Fruit fly (Drosophila melanogaster) whole organism, adult: Measurements from ENCODE around the gene CG32532.

Experiments
- CG11617 ChIP-seq: fragments of 200-800 bp; sonication (Bioruptor generic); optimal IDR thresholded peaks from 2 replicates; lab custom pipeline; 2017; ENCODE audit warnings: mild to moderate bottlenecking, missing biosample characterization, missing genetic modification reagents, missing genetic modification characterization
- CG12768 ChIP-seq: fragments of 200-800 bp; sonication (Bioruptor generic); optimal IDR thresholded peaks from 2 replicates; lab custom pipeline; 2017; ENCODE audit warnings: missing biosample characterization, missing genetic modification characterization, mild to moderate bottlenecking, moderate library complexity, missing genetic modification reagents
- CG14711 ChIP-seq: fragments of 200-800 bp; sonication (Bioruptor generic); optimal IDR thresholded peaks from 2 replicates; lab custom pipeline; 2018; ENCODE audit warnings: missing biosample characterization, mild to moderate bottlenecking, missing genetic modification characterization, moderate library complexity
- CG1620 ChIP-seq: fragments of 200-800 bp; sonication (Bioruptor generic); optimal IDR thresholded peaks from 2 replicates; lab custom pipeline; 2016; ENCODE audit warnings: missing biosample characterization, missing genetic modification characterization
- CG33017 ChIP-seq: fragments of 200-800 bp; sonication (Bioruptor generic); optimal IDR thresholded peaks from 2 replicates; lab custom pipeline; 2018; ENCODE audit warnings: missing biosample characterization, mild to moderate bottlenecking, missing genetic modification characterization, moderate library complexity
- CG5204 ChIP-seq: fragments of 200-800 bp; sonication (Bioruptor generic); optimal IDR thresholded peaks from 2 replicates; lab custom pipeline; 2016; ENCODE audit warnings: missing biosample characterization, missing genetic modification characterization
- CG7045 ChIP-seq: fragments of 200-800 bp; sonication (Bioruptor generic); optimal IDR thresholded peaks from 2 replicates; lab custom pipeline; 2017; ENCODE audit warnings: missing biosample characterization, mild to moderate bottlenecking, missing genetic modification characterization
- CG7101 ChIP-seq: fragments of 200-800 bp; sonication (Bioruptor generic); optimal IDR thresholded peaks from 2 replicates; lab custom pipeline; 2018; ENCODE audit warnings: missing biosample characterization, mild to moderate bottlenecking, missing genetic modification characterization, moderate library complexity
- Clk ChIP-seq: fragments of 200-800 bp; sonication (Bioruptor generic); optimal IDR thresholded peaks from 2 replicates; lab custom pipeline; 2017; ENCODE audit warnings: missing biosample characterization, missing genetic modification characterization
- Crg-1 ChIP-seq: fragments of 200-800 bp; sonication (Bioruptor generic); optimal IDR thresholded peaks from 2 replicates; lab custom pipeline; 2016; ENCODE audit warnings: missing biosample characterization, missing genetic modification characterization
- Hr96 ChIP-seq: fragments of 200-800 bp; sonication (Bioruptor generic); optimal IDR thresholded peaks from 2 replicates; lab custom pipeline; 2016; ENCODE audit warnings: missing biosample characterization, missing genetic modification characterization
- Mnt ChIP-seq: fragments of 200-800 bp; sonication (Bioruptor generic); optimal IDR thresholded peaks from 2 replicates; lab custom pipeline; 2016; ENCODE audit warnings: missing biosample characterization, mild to moderate bottlenecking, missing genetic modification characterization
- bab1 ChIP-seq: fragments of 200-800 bp; sonication (Bioruptor generic); optimal IDR thresholded peaks from 3 replicates; lab custom pipeline; 2019; ENCODE audit warnings: missing biosample characterization, mild to moderate bottlenecking, missing genetic modification characterization, moderate library complexity
- cic ChIP-seq: fragments of 200-800 bp; sonication (Bioruptor generic); optimal IDR thresholded peaks from 2 replicates; lab custom pipeline; 2017; ENCODE audit warnings: missing biosample characterization, mild to moderate bottlenecking, missing genetic modification characterization, moderate library complexity
- cnc ChIP-seq, 2 experiments: fragments of >200 bp; optimal IDR thresholded peaks; 2 replicates each; lab custom pipeline; 2017
- kay ChIP-seq: fragments of 200-800 bp; sonication (Bioruptor generic); peaks from one replicate; lab custom pipeline; 2016; ENCODE audit warnings: missing biosample characterization, missing genetic modification characterization, borderline replicate concordance
- ovo ChIP-seq: fragments of 200-800 bp; sonication (Bioruptor generic); optimal IDR thresholded peaks from 2 replicates; lab custom pipeline; 2016; ENCODE audit warnings: missing biosample characterization, missing genetic modification characterization
- pad ChIP-seq: fragments of 200-800 bp; sonication (Bioruptor generic); optimal IDR thresholded peaks from 3 replicates; lab custom pipeline; 2017; ENCODE audit warnings: missing biosample characterization, missing genetic modification characterization, mild to moderate bottlenecking, moderate library complexity, missing genetic modification reagents
- tj ChIP-seq: fragments of 200-800 bp; sonication (Bioruptor generic); optimal IDR thresholded peaks from 3 replicates; lab custom pipeline; 2017; ENCODE audit warnings: missing biosample characterization, mild to moderate bottlenecking, missing genetic modification characterization, moderate library complexity
- toe ChIP-seq: fragments of 200-800 bp; sonication (Bioruptor generic); optimal IDR thresholded peaks from 2 replicates; lab custom pipeline; 2016; ENCODE audit warnings: missing biosample characterization, missing genetic modification characterization

Gene CG32532

dm6 chrX:19547382-19547781 is at the start of gene CG32532:
TSS of gene CG32532 (minus strand) at chrX:19547482.
- TF ChIP-seq tj (no peak), CG5204 (GFP tag; lab: Kevin White, UChicago) (no peak), Clk (no peak), CG33017 (no peak), kay (GFP tag; lab: Kevin White, UChicago) (no peak), toe (GFP tag; lab: Kevin White, UChicago) (no peak), Crg-1 (GFP tag; lab: Kevin White, UChicago) (no peak), Hr96 (GFP tag; lab: Kevin White, UChicago) (no peak), pad (GFP tag; lab: Kevin White, UChicago) (no peak), CG7045 (GFP tag; lab: Kevin White, UChicago) (no peak), Mnt (no peak), CG1620 (GFP tag; lab: Kevin White, UChicago) (no peak), cic (GFP tag; lab: Kevin White, UChicago) (no peak), CG12768 (GFP tag; lab: Kevin White, UChicago) (no peak), CG7101 (tag; lab: Kevin White, UChicago) (no peak)

dm6 chrX:19595862-19596261 is 48.6 kb upstream of the CG32532 start:
- TF ChIP-seq cnc (optimal IDR thresholded peaks at IDR 0.05; lab: Kevin White, UChicago) (no peak), CG33017 (no peak), CG7045 (GFP tag; lab: Kevin White, UChicago) (no peak), CG14711 (tag; lab: Kevin White, UChicago) (no peak), bab1 (GFP tag; lab: Kevin White, UChicago) (no peak), CG1620 (GFP tag; lab: Kevin White, UChicago) (no peak), kay (GFP tag; lab: Kevin White, UChicago) (no peak)

dm6 chrX:19592309-19592708 is 45.0 kb upstream of the CG32532 start, which contains the start of gene CG14205:
TSS of gene CG14205 (plus strand) at chrX:19592609.
- no peak for TF ChIP-seq CG14711 (tag; lab: Kevin White, UChicago)
- no peak for TF ChIP-seq Crg-1 (GFP tag; lab: Kevin White, UChicago)
- TF ChIP-seq CG5204 (GFP tag; lab: Kevin White, UChicago), result no peak
- TF ChIP-seq Mnt, result no peak
- no peak for TF ChIP-seq cic (GFP tag; lab: Kevin White, UChicago)
- no peak for TF ChIP-seq toe (GFP tag; lab: Kevin White, UChicago)
- no peak for TF ChIP-seq Clk
- TF ChIP-seq tj, result no peak
- no peak for TF ChIP-seq pad (GFP tag; lab: Kevin White, UChicago)
- no peak for TF ChIP-seq CG33017
- TF ChIP-seq kay (GFP tag; lab: Kevin White, UChicago), result no peak
- no peak for TF ChIP-seq CG7101 (tag; lab: Kevin White, UChicago)
- no peak for TF ChIP-seq CG12768 (GFP tag; lab: Kevin White, UChicago)
- TF ChIP-seq CG11617 (GFP tag; lab: Kevin White, UChicago), result no peak
- no peak for TF ChIP-seq cnc (optimal IDR thresholded peaks at IDR 0.05; lab: Kevin White, UChicago)
- no peak for TF ChIP-seq Hr96 (GFP tag; lab: Kevin White, UChicago)

dm6 chrX:19590579-19590978 is 43.3 kb upstream of the CG32532 start:
- TF ChIP-seq CG1620 (GFP tag; lab: Kevin White, UChicago), result no peak
- TF ChIP-seq kay (GFP tag; lab: Kevin White, UChicago), result no peak
- TF ChIP-seq cnc (optimal IDR thresholded peaks at IDR 0.05; lab: Kevin White, UChicago), result no peak
- no peak for TF ChIP-seq toe (GFP tag; lab: Kevin White, UChicago)
- no peak for TF ChIP-seq tj
- no peak for TF ChIP-seq CG14711 (tag; lab: Kevin White, UChicago)
- TF ChIP-seq Clk, result no peak
- TF ChIP-seq Mnt, result no peak
- no peak for TF ChIP-seq CG7045 (GFP tag; lab: Kevin White, UChicago)
- TF ChIP-seq CG11617 (GFP tag; lab: Kevin White, UChicago), result no peak
- TF ChIP-seq CG7101 (tag; lab: Kevin White, UChicago), result no peak
- no peak for TF ChIP-seq CG12768 (GFP tag; lab: Kevin White, UChicago)
- no peak for TF ChIP-seq cic (GFP tag; lab: Kevin White, UChicago)
- TF ChIP-seq pad (GFP tag; lab: Kevin White, UChicago), result no peak
- TF ChIP-seq CG5204 (GFP tag; lab: Kevin White, UChicago), result no peak
- TF ChIP-seq ovo (GFP tag; lab: Kevin White, UChicago), result no peak

- TF ChIP-seq CG1620 (GFP tag; lab: Kevin White, UChicago) (no peak), kay (GFP tag; lab: Kevin White, UChicago) (no peak), cic (GFP tag; lab: Kevin White, UChicago) (no peak), CG14711 (tag; lab: Kevin White, UChicago) (no peak), CG33017 (no peak), Hr96 (GFP tag; lab: Kevin White, UChicago) (no peak), CG7045 (GFP tag; lab: Kevin White, UChicago) (no peak), CG5204 (GFP tag; lab: Kevin White, UChicago) (no peak), Mnt (no peak)
These were observed 42.8 kb upstream of the CG32532 start, which contains the start of gene CG14219 for dm6 chrX:19590070-19590469. TSS of gene CG14219 (minus strand) at chrX:19590170.

- TF ChIP-seq pad (GFP tag; lab: Kevin White, UChicago), result no peak
- no peak for TF ChIP-seq bab1 (GFP tag; lab: Kevin White, UChicago)
- no peak for TF ChIP-seq CG11617 (GFP tag; lab: Kevin White, UChicago)
- no peak for TF ChIP-seq Clk
- no peak for TF ChIP-seq CG5204 (GFP tag; lab: Kevin White, UChicago)
- no peak for TF ChIP-seq Mnt
- no peak for TF ChIP-seq Hr96 (GFP tag; lab: Kevin White, UChicago)
- no peak for TF ChIP-seq toe (GFP tag; lab: Kevin White, UChicago)
- no peak for TF ChIP-seq cic (GFP tag; lab: Kevin White, UChicago)
- TF ChIP-seq ovo (GFP tag; lab: Kevin White, UChicago), result no peak
- no peak for TF ChIP-seq CG33017
- no peak for TF ChIP-seq tj
- no peak for TF ChIP-seq CG7045 (GFP tag; lab: Kevin White, UChicago)
- no peak for TF ChIP-seq CG7101 (tag; lab: Kevin White, UChicago)
- no peak for TF ChIP-seq cnc (optimal IDR thresholded peaks at IDR 0.05; lab: Kevin White, UChicago)
- TF ChIP-seq Crg-1 (GFP tag; lab: Kevin White, UChicago), result no peak
- TF ChIP-seq kay (GFP tag; lab: Kevin White, UChicago), result no peak
These were observed 37.9 kb upstream of the CG32532 start for dm6 chrX:19585142-19585541.
